Worm (Caenorhabditis elegans): ENCODE data around the gene Y43F8C.13.

DNA sequence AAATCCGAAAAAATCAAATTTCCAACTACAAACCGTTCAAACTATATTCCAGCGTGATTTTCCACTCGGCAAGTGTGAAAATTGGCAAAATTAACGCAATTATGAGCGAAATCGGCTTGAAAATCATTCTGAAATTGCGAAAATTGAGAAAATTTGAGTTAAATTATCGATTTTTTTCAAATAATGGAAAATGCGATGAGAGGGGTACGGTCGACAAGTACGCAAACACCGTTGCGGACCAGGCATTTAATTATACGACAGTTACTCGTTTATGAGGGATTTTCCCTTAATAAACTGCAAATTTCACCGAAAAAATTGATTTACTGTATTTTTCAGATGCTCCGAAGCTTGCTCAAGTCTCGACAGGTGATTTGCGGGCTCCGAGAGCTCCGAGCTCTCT is 53.3 kb downstream of the Y43F8C.13 start, which contains the start of the genes Y43F8C.7 and mrps-28:
- TF ChIP-seq unc-62 (GFP tag; optimal IDR thresholded peaks at IDR 0.05), result no peak
- TF ChIP-seq nhr-25 (tag; optimal IDR thresholded peaks at IDR 0.05), result no peak
- no peak for TF ChIP-seq nhr-11 (tag; optimal IDR thresholded peaks at IDR 0.05)
- TF ChIP-seq nhr-77 (tag; optimal IDR thresholded peaks at IDR 0.05), result no peak
- TF ChIP-seq pha-4 (tag; optimal IDR thresholded peaks at IDR 0.05), result peak; percentile 52
- TF ChIP-seq skn-1 (tag; optimal IDR thresholded peaks at IDR 0.05), result no peak
- no peak for TF ChIP-seq egl-27 (tag; optimal IDR thresholded peaks at IDR 0.05)
- TF ChIP-seq fkh-10 (GFP tag; optimal IDR thresholded peaks at IDR 0.05), result no peak
- peak; percentile 73 for TF ChIP-seq lin-39 (tag; optimal IDR thresholded peaks at IDR 0.05)

All from whole organism, L3 larva.